Fruit fly (Drosophila melanogaster): ENCODE results near the gene CG31937.

- peak; percentile 48 for TF ChIP-seq br (GFP tag; optimal IDR thresholded peaks at IDR 0.05)
- no peak for TF ChIP-seq CG9705 (GFP tag; optimal IDR thresholded peaks at IDR 0.05)
- TF ChIP-seq dmrt93B (GFP tag; optimal IDR thresholded peaks at IDR 0.05) = no peak
- no peak for TF ChIP-seq Mio (GFP tag; optimal IDR thresholded peaks at IDR 0.05)
- TF ChIP-seq pan (optimal IDR thresholded peaks at IDR 0.05) = no peak
- no peak for TF ChIP-seq Abd-B (GFP tag; optimal IDR thresholded peaks at IDR 0.05)
- TF ChIP-seq lola (GFP tag; optimal IDR thresholded peaks at IDR 0.05) = no peak
These were observed 7.4 kb downstream of the CG31937 start for dm6 chr2L:1737057-1737581.

Measured in whole organism, wandering third instar larva.